Worm (Caenorhabditis elegans) whole organism, young adult: ENCODE data around the gene F32D8.14.

Source experiments
- B0019.2 ChIP-seq: fragments of 200-800 bp; sonication (Bioruptor generic); conservative IDR thresholded peaks from 2 replicates; pipeline ENCODE4 v1.3.6; 2022; ENCODE audit warnings: missing genetic modification reagents, missing genetic modification characterization, missing compliant biosample characterization
- C06A6.2 ChIP-seq: fragments of 200-800 bp; sonication (Bioruptor generic); conservative IDR thresholded peaks from 2 replicates; pipeline ENCODE4 v1.3.6; 2022; ENCODE audit warnings: missing genetic modification characterization, missing compliant biosample characterization
- C17E4.6 ChIP-seq: fragments of 200-800 bp; sonication (Bioruptor generic); IDR thresholded peaks from 2 replicates; pipeline ENCODE4 v1.3.6; 2022; ENCODE audit warnings: missing genetic modification reagents, missing genetic modification characterization, missing compliant biosample characterization
- F23B12.7 ChIP-seq: sonication (generic microtip); optimal IDR thresholded peaks from 2 replicates; lab custom pipeline; 2017; ENCODE audit warnings: missing genetic modification characterization, mild to moderate bottlenecking, missing compliant biosample characterization, antibody characterized with exemption, moderate library complexity; ENCODE audit not compliant: insufficient read depth
- F39B2.1 ChIP-seq: fragments of 200-800 bp; sonication (Bioruptor generic); IDR thresholded peaks from 2 replicates; pipeline ENCODE4 v1.3.6; 2022; ENCODE audit warnings: missing genetic modification reagents, missing genetic modification characterization, missing compliant biosample characterization
- F49E8.2 ChIP-seq: sonication (generic microtip); optimal IDR thresholded peaks from 3 replicates; lab custom pipeline; 2017; ENCODE audit warnings: missing genetic modification characterization, mild to moderate bottlenecking, missing compliant biosample characterization, antibody characterized with exemption, moderate library complexity; ENCODE audit not compliant: insufficient read depth
- F52B5.7 ChIP-seq: sonication (generic microtip); optimal IDR thresholded peaks from 2 replicates; lab custom pipeline; 2016; ENCODE audit warnings: mild to moderate bottlenecking, missing genetic modification characterization, missing compliant biosample characterization
- F57A8.1 ChIP-seq: fragments of 200-800 bp; sonication (Bioruptor generic); optimal IDR thresholded peaks from 2 replicates; lab custom pipeline; 2018; ENCODE audit warnings: mild to moderate bottlenecking, missing genetic modification characterization, moderate library complexity, missing compliant biosample characterization
- K12H6.12 ChIP-seq: fragments of 200-800 bp; sonication (Bioruptor generic); optimal IDR thresholded peaks from 2 replicates; lab custom pipeline; 2018; ENCODE audit warnings: mild to moderate bottlenecking, missing genetic modification characterization, missing compliant biosample characterization
- T07F8.4 ChIP-seq: sonication (generic microtip); optimal IDR thresholded peaks from 2 replicates; lab custom pipeline; 2016; ENCODE audit warnings: mild to moderate bottlenecking, missing genetic modification characterization, moderate library complexity, missing compliant biosample characterization
- T26A5.8 ChIP-seq: sonication (generic microtip); optimal IDR thresholded peaks from 2 replicates; lab custom pipeline; 2016; ENCODE audit warnings: missing genetic modification characterization, missing compliant biosample characterization
- Y53G8AR.9 ChIP-seq: fragments of 200-800 bp; sonication (Bioruptor generic); conservative IDR thresholded peaks from 2 replicates; pipeline ENCODE4 v1.3.6; 2022; ENCODE audit warnings: missing genetic modification reagents, missing genetic modification characterization, missing compliant biosample characterization
- Y67H2A.10 ChIP-seq: fragments of 200-800 bp; sonication (Bioruptor generic); conservative IDR thresholded peaks from 2 replicates; pipeline ENCODE4 v1.3.6; 2022; ENCODE audit warnings: missing genetic modification reagents, missing genetic modification characterization, missing compliant biosample characterization
- Y79H2A.3 ChIP-seq: fragments of 200-800 bp; sonication (Bioruptor generic); conservative IDR thresholded peaks from 2 replicates; pipeline ENCODE4 v1.3.6; 2022; ENCODE audit warnings: missing genetic modification reagents, missing genetic modification characterization, missing compliant biosample characterization
- Y95B8A.8 ChIP-seq: fragments of 200-800 bp; sonication (Bioruptor generic); IDR thresholded peaks from 2 replicates; pipeline ENCODE4 v1.3.6; 2022; ENCODE audit warnings: missing genetic modification reagents, missing genetic modification characterization, missing compliant biosample characterization
- ZK185.1 ChIP-seq: sonication (generic microtip); optimal IDR thresholded peaks from 2 replicates; lab custom pipeline; 2016; ENCODE audit warnings: mild to moderate bottlenecking, missing genetic modification characterization, missing compliant biosample characterization; ENCODE audit not compliant: poor library complexity, severe bottlenecking
- ama-1 ChIP-seq, 3 experiments: fragments of 150-350 bp in 1 of 3; sonication (generic microtip) in 2 of 3; optimal IDR thresholded peaks; 2 replicates each; lab custom pipeline; 2014 to 2018; ENCODE audit warnings: missing biosample characterization in 2 of 3, missing genetic modification characterization in 2 of 3, missing genetic modification reagents in 2 of 3
- aptf-2 ChIP-seq: fragments of 200-800 bp; sonication (Bioruptor generic); conservative IDR thresholded peaks from 2 replicates; pipeline ENCODE4 v1.3.6; 2022; ENCODE audit warnings: missing genetic modification reagents, missing genetic modification characterization, missing compliant biosample characterization
- aptf-3 ChIP-seq: fragments of 200-800 bp; sonication (Bioruptor generic); IDR thresholded peaks from 2 replicates; pipeline ENCODE4 v1.3.6; 2022; ENCODE audit warnings: missing genetic modification characterization, missing compliant biosample characterization
- atf-7 ChIP-seq: sonication (generic microtip); optimal IDR thresholded peaks from 2 replicates; lab custom pipeline; 2017; ENCODE audit warnings: mild to moderate bottlenecking, missing genetic modification characterization, missing compliant biosample characterization
- bed-1 ChIP-seq: fragments of 200-800 bp; sonication (Bioruptor generic); IDR thresholded peaks from 2 replicates; pipeline ENCODE4 v1.3.6; 2022; ENCODE audit warnings: missing genetic modification reagents, missing genetic modification characterization, missing compliant biosample characterization
- ceh-27 ChIP-seq: fragments of 200-800 bp; sonication (Bioruptor generic); optimal IDR thresholded peaks from 2 replicates; lab custom pipeline; 2018; ENCODE audit warnings: mild to moderate bottlenecking, missing genetic modification characterization, moderate library complexity, missing compliant biosample characterization
- ceh-79 ChIP-seq: sonication (generic microtip); optimal IDR thresholded peaks from 2 replicates; lab custom pipeline; 2017; ENCODE audit warnings: mild to moderate bottlenecking, missing genetic modification characterization, missing compliant biosample characterization
- die-1 ChIP-seq: sonication (generic microtip); optimal IDR thresholded peaks from 2 replicates; lab custom pipeline; 2016; ENCODE audit warnings: missing genotype, mild to moderate bottlenecking, missing genetic modification characterization, missing compliant biosample characterization
- dpff-1 ChIP-seq: sonication (generic microtip); optimal IDR thresholded peaks from 2 replicates; lab custom pipeline; 2017; ENCODE audit warnings: mild to moderate bottlenecking, missing genetic modification characterization, missing compliant biosample characterization
- dpl-1 ChIP-seq: fragments of 150-350 bp; optimal IDR thresholded peaks from 2 replicates; lab custom pipeline; 2014; ENCODE audit warnings: missing biosample characterization, missing genetic modification reagents, missing genetic modification characterization
- efl-1 ChIP-seq: fragments of 150-350 bp; optimal IDR thresholded peaks from 2 replicates; lab custom pipeline; 2014; ENCODE audit warnings: missing biosample characterization, missing genetic modification reagents, missing genetic modification characterization
- egl-18 ChIP-seq: fragments of 200-800 bp; sonication (Bioruptor generic); IDR thresholded peaks from 2 replicates; pipeline ENCODE4 v1.3.6; 2022; ENCODE audit warnings: missing genetic modification reagents, missing genetic modification characterization, missing compliant biosample characterization
- ekl-4 ChIP-seq: fragments of 200-800 bp; sonication (Bioruptor generic); IDR thresholded peaks from 2 replicates; pipeline ENCODE4 v1.3.6; 2022; ENCODE audit warnings: missing genetic modification reagents, missing genetic modification characterization, missing compliant biosample characterization
- hlh-12 ChIP-seq: sonication (generic microtip); optimal IDR thresholded peaks from 2 replicates; lab custom pipeline; 2016; ENCODE audit warnings: missing genetic modification characterization, missing compliant biosample characterization
- hrde-1 ChIP-seq: sonication (generic microtip); optimal IDR thresholded peaks from 2 replicates; lab custom pipeline; 2016; ENCODE audit warnings: missing genetic modification characterization, mild to moderate bottlenecking, missing compliant biosample characterization, moderate library complexity, missing genotype, missing genetic modification reagents, borderline replicate concordance
- let-607 ChIP-seq, 2 experiments: fragments of 200-800 bp in 1 of 2; sonication (Bioruptor generic) in 1 of 2; sonication (generic microtip) in 1 of 2; optimal IDR thresholded peaks; 2 replicates each; lab custom pipeline; 2016 to 2018; ENCODE audit warnings: mild to moderate bottlenecking in 2 of 2, missing compliant biosample characterization in 2 of 2, missing genetic modification characterization in 2 of 2, moderate library complexity in 2 of 2, missing genotype in 1 of 2
- lin-54 ChIP-seq: fragments of 200-800 bp; sonication (Bioruptor generic); optimal IDR thresholded peaks from 2 replicates; lab custom pipeline; 2018; ENCODE audit warnings: mild to moderate bottlenecking, missing genetic modification characterization, missing compliant biosample characterization
- lsl-1 ChIP-seq: fragments of 200-800 bp; sonication (Bioruptor generic); optimal IDR thresholded peaks from 2 replicates; lab custom pipeline; 2018; ENCODE audit warnings: mild to moderate bottlenecking, missing genetic modification characterization, moderate library complexity, missing compliant biosample characterization
- mcd-1 ChIP-seq: fragments of 200-800 bp; sonication (Bioruptor generic); IDR thresholded peaks from 2 replicates; pipeline ENCODE4 v1.3.6; 2022; ENCODE audit warnings: missing genetic modification reagents, missing genetic modification characterization, missing compliant biosample characterization
- nfya-2 ChIP-seq: fragments of 200-800 bp; sonication (Bioruptor generic); IDR thresholded peaks from 2 replicates; pipeline ENCODE4 v1.3.6; 2022; ENCODE audit warnings: missing genetic modification reagents, missing genetic modification characterization, missing compliant biosample characterization
- nhr-179 ChIP-seq: sonication (generic microtip); optimal IDR thresholded peaks from 2 replicates; lab custom pipeline; 2016; ENCODE audit warnings: mild to moderate bottlenecking, missing genetic modification characterization, missing compliant biosample characterization
- pha-4 ChIP-seq: fragments of 150-350 bp; sonication (generic microtip); optimal IDR thresholded peaks from 2 replicates; lab custom pipeline; 2014; ENCODE audit warnings: missing biosample characterization, missing genetic modification reagents, missing genetic modification characterization
- rcor-1 ChIP-seq: fragments of 200-800 bp; sonication (Bioruptor generic); IDR thresholded peaks from 2 replicates; pipeline ENCODE4 v1.3.6; 2022; ENCODE audit warnings: missing genetic modification reagents, missing genetic modification characterization, missing compliant biosample characterization
- repo-1 ChIP-seq: sonication (generic microtip); optimal IDR thresholded peaks from 2 replicates; lab custom pipeline; 2017; ENCODE audit warnings: mild to moderate bottlenecking, missing genetic modification characterization, missing compliant biosample characterization
- sea-2 ChIP-seq: fragments of 200-800 bp; sonication (Bioruptor generic); IDR thresholded peaks from 2 replicates; pipeline ENCODE4 v1.3.6; 2022; ENCODE audit warnings: missing genetic modification characterization, missing compliant biosample characterization
- snpc-1.1 ChIP-seq: sonication (generic microtip); optimal IDR thresholded peaks from 2 replicates; lab custom pipeline; 2017; ENCODE audit warnings: missing genetic modification characterization, mild to moderate bottlenecking, missing compliant biosample characterization, antibody characterized with exemption, moderate library complexity, missing genotype, missing genetic modification reagents; ENCODE audit not compliant: insufficient read depth
- snpc-3.4 ChIP-seq: sonication (generic microtip); optimal IDR thresholded peaks from 2 replicates; lab custom pipeline; 2017; ENCODE audit warnings: missing genetic modification characterization, mild to moderate bottlenecking, missing compliant biosample characterization, antibody characterized with exemption, moderate library complexity, missing genotype, missing genetic modification reagents
- tlf-1 ChIP-seq: fragments of 200-800 bp; sonication (Bioruptor generic); optimal IDR thresholded peaks from 2 replicates; lab custom pipeline; 2018; ENCODE audit warnings: mild to moderate bottlenecking, missing genetic modification characterization, missing compliant biosample characterization
- unc-130 ChIP-seq: sonication (generic microtip); optimal IDR thresholded peaks from 2 replicates; lab custom pipeline; 2016; ENCODE audit warnings: missing genetic modification reagents, missing genetic modification characterization, missing compliant biosample characterization
- zim-3 ChIP-seq: sonication (generic microtip); optimal IDR thresholded peaks from 2 replicates; lab custom pipeline; 2017; ENCODE audit warnings: mild to moderate bottlenecking, missing genetic modification characterization, moderate library complexity, missing compliant biosample characterization
- ztf-26 ChIP-seq: sonication (generic microtip); optimal IDR thresholded peaks from 2 replicates; lab custom pipeline; 2017; ENCODE audit warnings: missing genetic modification characterization, missing compliant biosample characterization
- ztf-28 ChIP-seq: fragments of 200-800 bp; sonication (Bioruptor generic); IDR thresholded peaks from 2 replicates; pipeline ENCODE4 v1.3.6; 2022; ENCODE audit warnings: missing genetic modification reagents, missing genetic modification characterization, missing compliant biosample characterization

F32D8.14 gene

DNA sequence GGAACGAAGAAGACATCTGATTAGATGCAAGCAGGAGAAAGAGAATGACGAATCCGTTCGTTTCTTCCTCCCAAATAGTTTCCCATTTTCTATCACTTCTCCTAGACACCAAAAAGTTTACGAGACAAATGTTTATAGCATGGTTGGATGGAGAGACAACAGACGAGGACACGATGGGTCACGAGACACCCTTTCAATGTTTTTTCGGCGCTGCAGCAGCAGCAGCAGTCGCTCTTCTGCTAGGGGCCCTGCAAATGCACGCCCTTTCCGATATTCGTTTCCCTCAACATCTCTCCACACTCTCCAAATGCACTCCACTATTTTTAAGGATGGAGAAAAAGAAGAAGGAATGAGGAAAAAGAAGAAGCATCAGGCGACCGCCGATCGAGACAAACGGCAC, 36.2 kb downstream of the F32D8.14 start (continued):
- TF ChIP-seq hlh-12 (tag; lab: Kevin White, UChicago) (no peak), ztf-26 (tag; lab: Kevin White, UChicago) (peak; percentile 34), nhr-179 (tag; lab: Kevin White, UChicago) (no peak), B0019.2 (GFP tag; lab: Robert Waterston, UW) (no peak), hrde-1 (tag; lab: Kevin White, UChicago) (no peak), sea-2 (no peak), Y95B8A.8 (GFP tag; lab: Robert Waterston, UW) (peak; percentile 63; the same call in 1 of the 2 replicates), F49E8.2 (tag; lab: Kevin White, UChicago) (no peak), T07F8.4 (no peak), tlf-1 (GFP tag; lab: Kevin White, UChicago) (peak; percentile 26), aptf-3 (GFP tag; lab: Robert Waterston, UW) (no peak), egl-18 (GFP tag; lab: Robert Waterston, UW) (no peak), nfya-2 (GFP tag; lab: Robert Waterston, UW) (no peak), ZK185.1 (tag; lab: Kevin White, UChicago) (no peak), C06A6.2 (peak; percentile 72), lin-54 (GFP tag; lab: Kevin White, UChicago) (peak; percentile 52), C17E4.6 (no peak), dpff-1 (tag; lab: Kevin White, UChicago) (no peak), dpl-1 (GFP tag; lab: Kevin White, UChicago) (no peak), Y53G8AR.9 (GFP tag; lab: Robert Waterston, UW) (no peak), snpc-3.4 (tag; lab: Kevin White, UChicago) (no peak), mcd-1 (GFP tag; lab: Robert Waterston, UW) (0 out of 2 replicates have a peak, but pooled peaks have one; percentile 30), Y67H2A.10 (no peak), repo-1 (tag; lab: Kevin White, UChicago) (no peak), K12H6.12 (tag; lab: Kevin White, UChicago) (peak; percentile 86), ceh-79 (tag; lab: Kevin White, UChicago) (no peak), aptf-2 (no peak), let-607 (tag; optimal IDR thresholded peaks at IDR 0.05; lab: Kevin White, UChicago) (peak in 1 of 2 experiments; percentile 21), rcor-1 (GFP tag; lab: Robert Waterston, UW) (no peak), T26A5.8 (no peak), F57A8.1 (GFP tag; lab: Kevin White, UChicago) (no peak), ama-1 (optimal IDR thresholded peaks at IDR 0.05; lab: Kevin White, UChicago) (no peak), ama-1 (GFP tag; optimal IDR thresholded peaks at IDR 0.05; lab: Kevin White, UChicago) (no peak), unc-130 (GFP tag; lab: Kevin White, UChicago) (no peak), ekl-4 (GFP tag; lab: Robert Waterston, UW) (no peak), efl-1 (GFP tag; lab: Kevin White, UChicago) (no peak), F39B2.1 (no peak), F23B12.7 (tag; lab: Kevin White, UChicago) (no peak), die-1 (tag; lab: Kevin White, UChicago) (no peak), zim-3 (tag; lab: Kevin White, UChicago) (no peak), ceh-27 (GFP tag; lab: Kevin White, UChicago) (peak; percentile 72), Y79H2A.3 (no peak), snpc-1.1 (tag; lab: Kevin White, UChicago) (no peak), atf-7 (peak; percentile 54), pha-4 (tag; lab: Kevin White, UChicago) (no peak), F52B5.7 (tag; lab: Kevin White, UChicago) (no peak), bed-1 (GFP tag; lab: Robert Waterston, UW) (no peak), ztf-28 (GFP tag; lab: Robert Waterston, UW) (no peak), lsl-1 (no peak)
